Fruit fly (Drosophila melanogaster): ENCODE data around the gene usp.
A peak's percentile ranks its signal among the peaks of the same experiment; 100 is the strongest.

The usp gene

DNA sequence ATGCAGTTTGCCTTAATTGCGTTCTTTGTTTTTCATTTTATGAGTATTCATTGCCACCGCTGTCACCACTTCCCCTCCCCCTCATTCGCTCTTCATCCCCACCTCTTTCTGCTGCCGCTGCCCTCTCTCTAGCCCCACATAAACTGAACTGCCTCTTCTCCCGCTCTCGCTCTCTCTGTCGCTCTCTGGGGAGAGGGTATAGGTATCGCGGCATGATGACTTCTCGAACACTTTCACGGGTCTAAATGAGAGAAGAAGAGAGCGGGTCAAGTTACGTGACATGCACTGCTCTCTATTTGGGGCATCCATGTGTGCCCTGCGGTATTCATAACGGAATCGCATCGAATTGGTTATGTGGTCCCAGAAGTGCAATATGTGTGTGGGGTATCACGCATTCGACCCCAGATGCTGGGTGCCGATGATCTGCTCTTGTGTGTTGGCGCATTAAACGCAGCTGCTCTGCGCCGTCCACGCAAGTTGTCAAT, 41.6 kb upstream of the usp start:
- TF ChIP-seq woc (GFP tag; optimal IDR thresholded peaks at IDR 0.05) = peak; percentile 96
- no peak for TF ChIP-seq brk (GFP tag; optimal IDR thresholded peaks at IDR 0.05)
- peak; percentile 78 for TF ChIP-seq CG32264 (GFP tag; optimal IDR thresholded peaks at IDR 0.05)
- TF ChIP-seq dl (GFP tag; optimal IDR thresholded peaks at IDR 0.05; ENCODE audit: insufficient read depth in 1 of 2, partially characterized antibody in 2 of 2) = peak; percentile 94 to 98
- TF ChIP-seq Dif (GFP tag; optimal IDR thresholded peaks at IDR 0.05; ENCODE audit: partially characterized antibody) = peak; percentile 99
- peak; percentile 82 for TF ChIP-seq psq (GFP tag; optimal IDR thresholded peaks at IDR 0.05)
- peak; percentile 79 for TF ChIP-seq Sp1 (GFP tag; optimal IDR thresholded peaks at IDR 0.05)
- peak; percentile 48 for TF ChIP-seq Mio (GFP tag; optimal IDR thresholded peaks at IDR 0.05)
- TF ChIP-seq Abd-B (GFP tag; optimal IDR thresholded peaks at IDR 0.05) = no peak
- peak; percentile 94 for TF ChIP-seq br (GFP tag; optimal IDR thresholded peaks at IDR 0.05)
- peak; percentile 76 for TF ChIP-seq dmrt93B (GFP tag; optimal IDR thresholded peaks at IDR 0.05)
- TF ChIP-seq Hnf4 (GFP tag; optimal IDR thresholded peaks at IDR 0.05) = peak; percentile 86
- TF ChIP-seq ey (GFP tag; optimal IDR thresholded peaks at IDR 0.05) = peak; percentile 96
- peak; percentile 59 to 91 for TF ChIP-seq foxo (GFP tag; optimal IDR thresholded peaks at IDR 0.05)
- TF ChIP-seq dsf (GFP tag; optimal IDR thresholded peaks at IDR 0.05; ENCODE audit: borderline replicate concordance) = peak; percentile 1
- TF ChIP-seq N (GFP tag; optimal IDR thresholded peaks at IDR 0.05) = no peak
- TF ChIP-seq OdsH (GFP tag; optimal IDR thresholded peaks at IDR 0.05) = peak; percentile 92
- no peak for TF ChIP-seq Hr78 (GFP tag; optimal IDR thresholded peaks at IDR 0.05)
- peak; percentile 92 for TF ChIP-seq rgr (GFP tag; optimal IDR thresholded peaks at IDR 0.05)
- TF ChIP-seq sv (GFP tag; optimal IDR thresholded peaks at IDR 0.05) = peak; percentile 30
- no peak for TF ChIP-seq CrebA (GFP tag; optimal IDR thresholded peaks at IDR 0.05; ENCODE audit: borderline replicate concordance)
- no peak for TF ChIP-seq lola (GFP tag; optimal IDR thresholded peaks at IDR 0.05)
- TF ChIP-seq Hr83 (GFP tag; optimal IDR thresholded peaks at IDR 0.05; ENCODE audit: poor library complexity, severe bottlenecking) = peak; percentile 80
- TF ChIP-seq h (GFP tag; optimal IDR thresholded peaks at IDR 0.05) = peak; percentile 95
- TF ChIP-seq HLH106 (tag; optimal IDR thresholded peaks at IDR 0.05) = peak; percentile 76
- peak; percentile 81 for TF ChIP-seq pan (optimal IDR thresholded peaks at IDR 0.05)
- peak; percentile 52 for TF ChIP-seq Jra (GFP tag; optimal IDR thresholded peaks at IDR 0.05)
- peak; percentile 93 for TF ChIP-seq fru (GFP tag; optimal IDR thresholded peaks at IDR 0.05)
- peak; percentile 49 for TF ChIP-seq Rel (GFP tag; optimal IDR thresholded peaks at IDR 0.05)
- peak; percentile 43 for TF ChIP-seq Rel (tag; optimal IDR thresholded peaks at IDR 0.05)
- peak; percentile 91 for TF ChIP-seq jim (GFP tag; optimal IDR thresholded peaks at IDR 0.05)
- no peak for TF ChIP-seq GATAd (GFP tag; optimal IDR thresholded peaks at IDR 0.05)

DNA sequence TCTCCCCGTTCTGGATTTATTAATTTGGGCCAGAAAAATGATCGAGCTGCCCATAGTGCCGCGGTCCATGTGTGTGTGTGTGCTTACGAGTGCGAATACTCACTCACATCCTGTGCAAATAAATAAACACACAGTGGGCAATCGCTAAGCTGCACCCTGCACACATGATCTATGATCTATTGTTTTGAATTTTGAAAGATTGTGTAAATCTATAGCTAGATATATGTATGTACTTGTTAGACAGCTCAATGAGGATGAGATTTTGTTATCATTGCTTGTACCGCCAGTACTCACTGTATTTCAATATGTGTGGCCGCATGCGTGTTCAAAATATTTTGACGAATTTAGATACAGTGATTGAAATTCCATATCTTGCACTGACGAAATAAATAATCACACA, 41.0 kb upstream of the usp start:
- TF ChIP-seq dl (GFP tag; optimal IDR thresholded peaks at IDR 0.05; ENCODE audit: insufficient read depth in 1 of 2, partially characterized antibody in 2 of 2) (no peak), rgr (GFP tag; optimal IDR thresholded peaks at IDR 0.05) (peak; percentile 94), CG32264 (GFP tag; optimal IDR thresholded peaks at IDR 0.05) (peak; percentile 77), sv (GFP tag; optimal IDR thresholded peaks at IDR 0.05) (peak; percentile 25), lola (GFP tag; optimal IDR thresholded peaks at IDR 0.05) (no peak), CG9705 (GFP tag; optimal IDR thresholded peaks at IDR 0.05) (peak; percentile 74), fru (GFP tag; optimal IDR thresholded peaks at IDR 0.05) (peak; percentile 89), psq (GFP tag; optimal IDR thresholded peaks at IDR 0.05) (peak; percentile 71), Hnf4 (GFP tag; optimal IDR thresholded peaks at IDR 0.05) (peak; percentile 92), OdsH (GFP tag; optimal IDR thresholded peaks at IDR 0.05) (peak; percentile 86), CrebA (GFP tag; optimal IDR thresholded peaks at IDR 0.05; ENCODE audit: borderline replicate concordance) (no peak), Myc (optimal IDR thresholded peaks at IDR 0.05) (no peak), foxo (GFP tag; optimal IDR thresholded peaks at IDR 0.05) (peak; percentile 78 to 91), usp (GFP tag; optimal IDR thresholded peaks at IDR 0.05) (no peak), ey (GFP tag; optimal IDR thresholded peaks at IDR 0.05) (peak; percentile 94), N (GFP tag; optimal IDR thresholded peaks at IDR 0.05) (no peak), Vsx2 (GFP tag; optimal IDR thresholded peaks at IDR 0.05; ENCODE audit: partially characterized antibody) (no peak), dmrt93B (GFP tag; optimal IDR thresholded peaks at IDR 0.05) (peak; percentile 82), Mio (GFP tag; optimal IDR thresholded peaks at IDR 0.05) (peak; percentile 70), brk (GFP tag; optimal IDR thresholded peaks at IDR 0.05) (no peak), Dfd (GFP tag; optimal IDR thresholded peaks at IDR 0.05) (no peak), h (GFP tag; optimal IDR thresholded peaks at IDR 0.05) (peak; percentile 92), Abd-B (GFP tag; optimal IDR thresholded peaks at IDR 0.05) (no peak), Hr78 (GFP tag; optimal IDR thresholded peaks at IDR 0.05) (no peak), Dif (GFP tag; optimal IDR thresholded peaks at IDR 0.05; ENCODE audit: partially characterized antibody) (no peak), pan (optimal IDR thresholded peaks at IDR 0.05) (no peak), sage (GFP tag; optimal IDR thresholded peaks at IDR 0.05) (no peak), HLH106 (tag; optimal IDR thresholded peaks at IDR 0.05) (peak; percentile 92), Hr83 (GFP tag; optimal IDR thresholded peaks at IDR 0.05; ENCODE audit: poor library complexity, severe bottlenecking) (peak; percentile 42), Rel (GFP tag; optimal IDR thresholded peaks at IDR 0.05) (peak; percentile 1), Rel (tag; optimal IDR thresholded peaks at IDR 0.05) (peak; percentile 58), Sp1 (GFP tag; optimal IDR thresholded peaks at IDR 0.05) (peak; percentile 84), Jra (GFP tag; optimal IDR thresholded peaks at IDR 0.05) (peak; percentile 44), br (GFP tag; optimal IDR thresholded peaks at IDR 0.05) (peak; percentile 89), GATAd (GFP tag; optimal IDR thresholded peaks at IDR 0.05) (no peak), tai (GFP tag; optimal IDR thresholded peaks at IDR 0.05) (no peak), jim (GFP tag; optimal IDR thresholded peaks at IDR 0.05) (no peak), woc (GFP tag; optimal IDR thresholded peaks at IDR 0.05) (peak; percentile 59), dsf (GFP tag; optimal IDR thresholded peaks at IDR 0.05; ENCODE audit: borderline replicate concordance) (peak; percentile 22)
